Worm (Caenorhabditis elegans): ENCODE data around the gene gba-3.

gba-3 gene

DNA sequence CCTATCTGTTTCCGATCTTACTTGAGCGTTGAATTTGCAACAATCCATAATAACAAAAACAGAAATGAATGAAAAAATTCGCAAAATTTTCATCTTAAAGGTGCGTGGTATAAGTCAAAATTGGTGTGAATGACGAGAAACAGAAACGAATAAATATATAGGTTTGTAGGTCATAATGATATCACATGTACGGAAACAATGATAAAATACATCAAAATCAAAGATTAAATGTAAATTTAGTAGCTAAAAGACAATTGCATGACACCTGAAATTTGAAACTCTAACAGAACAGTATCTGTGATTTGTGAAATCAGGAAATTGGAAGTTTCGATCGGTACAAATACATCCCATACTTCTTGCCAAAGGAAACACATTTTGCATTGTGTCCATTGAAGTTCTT is 2.1 kb downstream of the gba-3 start, which contains the start of gene F11E6.9:
Gene F11E6.9 (minus strand): TSS at position 101 of the 400 bp plus-strand sequence.
- TF ChIP-seq nhr-11 (tag; optimal IDR thresholded peaks at IDR 0.05), result no peak
- TF ChIP-seq ama-1 (optimal IDR thresholded peaks at IDR 0.05), result no peak
- no peak for TF ChIP-seq sma-9 (GFP tag; optimal IDR thresholded peaks at IDR 0.05)
- TF ChIP-seq sma-9 (tag; optimal IDR thresholded peaks at IDR 0.05), result no peak
- TF ChIP-seq elt-3 (tag; optimal IDR thresholded peaks at IDR 0.05), result no peak
- TF ChIP-seq mab-5 (tag; optimal IDR thresholded peaks at IDR 0.05), result no peak
- TF ChIP-seq lin-39 (tag; optimal IDR thresholded peaks at IDR 0.05), result no peak
- no peak for TF ChIP-seq unc-62 (GFP tag; optimal IDR thresholded peaks at IDR 0.05)
- no peak for TF ChIP-seq nhr-23 (tag; optimal IDR thresholded peaks at IDR 0.05)

DNA sequence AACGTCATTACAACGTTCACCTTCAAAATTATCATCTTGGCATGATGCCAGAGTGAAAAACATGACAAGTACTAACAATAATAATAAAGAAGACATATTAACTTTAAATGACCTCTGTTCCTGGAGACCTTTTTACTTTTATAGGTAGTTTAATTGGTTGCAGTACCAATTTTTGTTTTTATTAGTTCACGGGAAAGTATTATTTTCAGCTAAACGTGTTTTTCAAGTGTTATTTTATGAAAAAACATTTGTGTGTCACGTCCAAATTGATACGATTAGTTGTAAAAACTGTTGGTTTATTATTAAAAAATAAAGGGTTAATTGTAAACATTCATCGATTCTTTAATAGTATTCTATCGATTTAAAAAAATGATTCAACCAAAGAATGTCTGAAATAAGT is 2.6 kb downstream of the gba-3 start, which contains the start of gene grl-24:
Gene grl-24 (minus strand): TSS at position 101 of the 400 bp plus-strand sequence.
- TF ChIP-seq dmd-4 (tag; optimal IDR thresholded peaks at IDR 0.05), result no peak
- no peak for TF ChIP-seq sem-4 (tag; optimal IDR thresholded peaks at IDR 0.05)
- no peak for TF ChIP-seq egl-27 (tag; optimal IDR thresholded peaks at IDR 0.05)
- no peak for TF ChIP-seq C34F6.9 (tag; optimal IDR thresholded peaks at IDR 0.05)
- no peak for TF ChIP-seq F13H6.1 (tag; optimal IDR thresholded peaks at IDR 0.05)

DNA sequence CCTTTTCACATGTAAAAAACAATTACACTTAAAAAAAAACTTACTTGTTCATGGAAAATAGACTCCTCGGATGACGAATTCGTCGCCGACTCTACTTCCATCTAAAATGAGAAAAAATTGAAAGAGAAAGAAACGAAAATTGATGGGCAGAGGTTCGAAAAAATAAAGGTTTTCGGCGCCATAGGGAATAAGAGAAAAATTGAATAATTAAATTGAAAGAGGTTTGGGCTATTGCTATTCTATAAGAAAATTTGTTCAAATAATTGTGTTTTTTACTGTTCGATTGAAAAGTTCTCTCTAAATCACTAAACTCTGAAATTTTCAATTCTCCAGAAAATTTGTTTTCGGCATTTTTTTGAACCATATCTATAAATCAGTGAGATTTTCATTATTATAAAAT is 10.1 kb downstream of the gba-3 start, which contains the start of gene rabr-2:
Gene rabr-2 (minus strand): TSS at position 101 of the 400 bp plus-strand sequence.
- TF ChIP-seq ztf-4 (tag; optimal IDR thresholded peaks at IDR 0.05) (no peak), nhr-77 (tag; optimal IDR thresholded peaks at IDR 0.05) (no peak), crh-2 (tag; optimal IDR thresholded peaks at IDR 0.05) (no peak)

DNA sequence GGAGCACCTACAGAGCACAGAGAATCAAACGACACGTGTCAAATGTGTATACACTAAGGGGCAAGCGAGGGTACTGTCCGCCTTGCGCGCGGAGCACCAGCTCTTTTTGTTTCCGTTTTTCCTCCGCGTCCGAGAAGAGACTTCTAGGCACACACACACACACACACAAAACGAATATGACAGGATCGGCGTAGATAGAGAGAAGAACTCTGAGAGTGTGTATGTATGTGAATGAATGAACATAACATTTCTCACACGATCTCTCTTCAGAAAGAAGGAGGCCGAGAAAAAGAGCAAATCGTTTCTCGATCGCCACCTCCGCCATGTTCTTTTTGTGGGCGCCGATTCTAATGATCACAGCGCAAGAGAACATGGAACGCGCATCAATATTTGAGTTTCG is 17.5 kb downstream of the gba-3 start, which contains the start of gene nas-6:
Gene nas-6 (minus strand): TSS at position 101 of the 400 bp plus-strand sequence.
- TF ChIP-seq ama-1 (optimal IDR thresholded peaks at IDR 0.05) (no peak), zag-1 (tag; optimal IDR thresholded peaks at IDR 0.05) (no peak), ZK546.5 (tag; optimal IDR thresholded peaks at IDR 0.05) (no peak), lin-13 (GFP tag; optimal IDR thresholded peaks at IDR 0.05) (no peak), ztf-11 (tag; optimal IDR thresholded peaks at IDR 0.05) (no peak), dmd-4 (tag; optimal IDR thresholded peaks at IDR 0.05) (no peak), nhr-12 (tag; optimal IDR thresholded peaks at IDR 0.05) (no peak), snpc-4 (tag; optimal IDR thresholded peaks at IDR 0.05) (no peak), nhr-237 (tag; optimal IDR thresholded peaks at IDR 0.05) (no peak), skn-1 (tag; optimal IDR thresholded peaks at IDR 0.05) (no peak), egl-27 (tag; optimal IDR thresholded peaks at IDR 0.05) (no peak), mab-5 (tag; optimal IDR thresholded peaks at IDR 0.05) (no peak), elt-3 (tag; optimal IDR thresholded peaks at IDR 0.05) (no peak), elt-1 (tag; optimal IDR thresholded peaks at IDR 0.05) (no peak)

All from whole organism, L2 larva.